Worm (Caenorhabditis elegans): Measurements from ENCODE around the gene sds-22.

Gene sds-22

DNA sequence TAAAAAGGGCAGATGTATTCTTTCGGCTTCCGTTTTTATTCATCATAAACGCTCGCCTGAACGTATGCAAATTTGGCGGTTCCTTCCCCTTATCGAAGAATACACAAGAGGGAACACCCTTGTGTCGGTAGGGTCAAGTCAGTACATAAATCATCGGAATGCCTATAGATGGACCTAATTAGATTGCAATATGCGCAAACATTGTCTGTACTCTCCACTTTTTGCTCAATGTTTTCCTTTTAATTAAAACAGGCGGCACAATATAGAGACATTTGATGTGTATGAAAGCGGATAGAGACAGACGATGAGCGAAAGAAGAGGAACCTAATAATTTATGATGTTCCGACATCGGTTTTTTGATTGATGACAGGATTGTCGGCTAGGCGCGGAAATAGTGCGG is 44.0 kb upstream of the sds-22 start:
- no peak for TF ChIP-seq K09A11.1 (tag; optimal IDR thresholded peaks at IDR 0.05; ENCODE audit: insufficient read depth)
- no peak for TF ChIP-seq dmd-4 (tag; optimal IDR thresholded peaks at IDR 0.05; ENCODE audit: borderline replicate concordance)
- TF ChIP-seq unc-55 (GFP tag; optimal IDR thresholded peaks at IDR 0.05): peak; percentile 74
- peak; percentile 69 for TF ChIP-seq ceh-14 (tag; optimal IDR thresholded peaks at IDR 0.05)
- TF ChIP-seq ceh-18 (tag; optimal IDR thresholded peaks at IDR 0.05): no peak
- no peak for TF ChIP-seq sdc-2 (tag; optimal IDR thresholded peaks at IDR 0.05)
- no peak for TF ChIP-seq ahr-1 (tag; optimal IDR thresholded peaks at IDR 0.05)
- TF ChIP-seq fax-1 (tag; optimal IDR thresholded peaks at IDR 0.05): no peak
- TF ChIP-seq hlh-30 (tag; optimal IDR thresholded peaks at IDR 0.05; ENCODE audit: insufficient read depth): no peak
- no peak for TF ChIP-seq ref-2 (tag; optimal IDR thresholded peaks at IDR 0.05)
- TF ChIP-seq ceh-31 (tag; optimal IDR thresholded peaks at IDR 0.05): peak; percentile 46
- TF ChIP-seq ama-1 (optimal IDR thresholded peaks at IDR 0.05): no peak
- TF ChIP-seq ttx-3 (tag; optimal IDR thresholded peaks at IDR 0.05): no peak
- TF ChIP-seq odd-2 (tag; optimal IDR thresholded peaks at IDR 0.05): no peak
- TF ChIP-seq tbx-2 (tag; optimal IDR thresholded peaks at IDR 0.05): peak; percentile 20
- no peak for TF ChIP-seq unc-3 (GFP tag; conservative IDR thresholded peaks at IDR 0.05)
- no peak for TF ChIP-seq unc-3 (tag; optimal IDR thresholded peaks at IDR 0.05)
- TF ChIP-seq pax-1 (tag; optimal IDR thresholded peaks at IDR 0.05): no peak
- no peak for TF ChIP-seq ceh-9 (tag; optimal IDR thresholded peaks at IDR 0.05)
- no peak for TF ChIP-seq syd-9 (tag; optimal IDR thresholded peaks at IDR 0.05)
- TF ChIP-seq ceh-48 (tag; optimal IDR thresholded peaks at IDR 0.05): no peak
- TF ChIP-seq nfya-1 (tag; optimal IDR thresholded peaks at IDR 0.05): peak; percentile 23
- TF ChIP-seq unc-42 (tag; optimal IDR thresholded peaks at IDR 0.05): peak; percentile 42
- peak; percentile 11 for TF ChIP-seq pha-2 (tag; optimal IDR thresholded peaks at IDR 0.05)
- no peak for TF ChIP-seq sox-2 (GFP tag; IDR thresholded peaks at IDR 0.05)

- TF ChIP-seq ceh-22 (tag; optimal IDR thresholded peaks at IDR 0.05): no peak
- no peak for TF ChIP-seq ceh-18 (tag; optimal IDR thresholded peaks at IDR 0.05)
- TF ChIP-seq madf-2 (tag; optimal IDR thresholded peaks at IDR 0.05): no peak
- no peak for TF ChIP-seq ceh-48 (tag; optimal IDR thresholded peaks at IDR 0.05)
- TF ChIP-seq elt-4 (tag; optimal IDR thresholded peaks at IDR 0.05): no peak
Observed at ce11 chrII:7814915-7815314, 43.3 kb upstream of the sds-22 start.

ce11 chrII:7815406-7815805 is 42.8 kb upstream of the sds-22 start:
- TF ChIP-seq ceh-31 (tag; optimal IDR thresholded peaks at IDR 0.05) (peak; percentile 23), sdc-2 (tag; optimal IDR thresholded peaks at IDR 0.05) (no peak), pros-1 (tag; optimal IDR thresholded peaks at IDR 0.05) (no peak), lim-6 (tag; optimal IDR thresholded peaks at IDR 0.05) (no peak), unc-55 (GFP tag; optimal IDR thresholded peaks at IDR 0.05) (peak; percentile 15)

- TF ChIP-seq T23F11.4 (GFP tag; optimal IDR thresholded peaks at IDR 0.05) (no peak), unc-42 (tag; optimal IDR thresholded peaks at IDR 0.05) (peak; percentile 38)
Observed at ce11 chrII:7816163-7816776, 41.9 kb upstream of the sds-22 start, which contains the start of gene cki-2. TSS of gene cki-2 (plus strand) at chrII:7816499.

- peak; percentile 19 for TF ChIP-seq elt-2 (tag; optimal IDR thresholded peaks at IDR 0.05)
- no peak for TF ChIP-seq unc-3 (GFP tag; conservative IDR thresholded peaks at IDR 0.05)
- TF ChIP-seq unc-3 (tag; optimal IDR thresholded peaks at IDR 0.05): no peak
- peak; percentile 68 for TF ChIP-seq unc-42 (tag; optimal IDR thresholded peaks at IDR 0.05)
Observed at ce11 chrII:7817580-7817979, 40.6 kb upstream of the sds-22 start.

DNA sequence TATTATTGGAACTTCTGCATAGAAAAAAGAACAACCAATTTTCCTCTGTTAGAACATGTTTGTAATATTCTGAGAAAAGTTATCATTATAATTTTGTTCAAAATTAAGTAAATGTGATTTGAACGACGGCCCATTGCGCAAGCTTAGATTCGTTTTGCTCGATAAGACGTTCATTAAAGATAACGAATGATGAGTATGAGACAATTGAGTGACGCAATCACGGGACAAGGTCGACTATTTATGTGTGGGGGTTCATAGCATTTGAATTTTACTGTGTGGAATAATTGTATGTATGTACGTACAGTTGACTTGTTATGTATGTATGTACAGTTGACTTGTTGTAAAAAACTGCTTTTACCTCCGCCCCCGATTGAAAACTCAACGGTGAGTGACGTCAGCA is 38.8 kb upstream of the sds-22 start:
- TF ChIP-seq nfya-1 (tag; optimal IDR thresholded peaks at IDR 0.05) (no peak), T23F11.4 (GFP tag; optimal IDR thresholded peaks at IDR 0.05) (no peak), ceh-19 (GFP tag; optimal IDR thresholded peaks at IDR 0.05) (no peak), tbx-7 (tag; optimal IDR thresholded peaks at IDR 0.05) (no peak), elt-2 (tag; optimal IDR thresholded peaks at IDR 0.05) (peak; percentile 91), ceh-9 (tag; optimal IDR thresholded peaks at IDR 0.05) (no peak), ceh-48 (tag; optimal IDR thresholded peaks at IDR 0.05) (no peak)

Data from whole organism, late embryonic.